Fruit fly (Drosophila melanogaster): ENCODE measurements around the gene CG32110.

CG32110 gene

dm6 chr3L:12804730-12805170 is 3.8 kb upstream of the CG32110 start, which contains the start of gene Atg1 (continued):
- TF ChIP-seq CG15514 (GFP tag; optimal IDR thresholded peaks at IDR 0.05): peak; percentile 36
- TF ChIP-seq cwo (GFP tag; optimal IDR thresholded peaks at IDR 0.05): peak; percentile 26
- peak; percentile 13 for TF ChIP-seq D19A (tag; optimal IDR thresholded peaks at IDR 0.05)
- peak; percentile 13 for TF ChIP-seq HmgZ (tag; optimal IDR thresholded peaks at IDR 0.05)
- TF ChIP-seq CG30403 (GFP tag; optimal IDR thresholded peaks at IDR 0.05): no peak
- TF ChIP-seq dan (GFP tag; IDR thresholded peaks at IDR 0.05): no peak
- no peak for TF ChIP-seq CG9817 (tag; optimal IDR thresholded peaks at IDR 0.05)
- no peak for TF ChIP-seq Adf1 (GFP tag; IDR thresholded peaks at IDR 0.05)
- TF ChIP-seq sna (GFP tag; IDR thresholded peaks at IDR 0.05; ENCODE audit: partially characterized antibody): no peak
- no peak for TF ChIP-seq Nf-YA (GFP tag; IDR thresholded peaks at IDR 0.05)
- no peak for TF ChIP-seq zen2 (GFP tag; IDR thresholded peaks at IDR 0.05; ENCODE audit: partially characterized antibody)
- no peak for TF ChIP-seq lola (GFP tag; optimal IDR thresholded peaks at IDR 0.05)
- no peak for TF ChIP-seq CG13624 (GFP tag; optimal IDR thresholded peaks at IDR 0.05)
- peak; percentile 36; the same call in 1 of the 3 replicates for TF ChIP-seq CG34422 (GFP tag; IDR thresholded peaks at IDR 0.05)
- TF ChIP-seq MTF-1 (GFP tag; optimal IDR thresholded peaks at IDR 0.05; ENCODE audit: borderline replicate concordance): peak; percentile 33
- TF ChIP-seq stwl (tag; optimal IDR thresholded peaks at IDR 0.05): peak; percentile 1
- peak; percentile 3 for TF ChIP-seq trem (tag; optimal IDR thresholded peaks at IDR 0.05)
- TF ChIP-seq CG3163 (GFP tag; optimal IDR thresholded peaks at IDR 0.05): peak; percentile 39
- TF ChIP-seq CG10321 (GFP tag; IDR thresholded peaks at IDR 0.05): no peak
- 0 out of 3 replicates have a peak, but pooled peaks have one; percentile 33 for TF ChIP-seq CG11695 (GFP tag; IDR thresholded peaks at IDR 0.05)
- no peak for TF ChIP-seq Bteb2 (GFP tag; optimal IDR thresholded peaks at IDR 0.05)
- peak; percentile 38 for TF ChIP-seq Side (GFP tag; optimal IDR thresholded peaks at IDR 0.05)
- TF ChIP-seq CG10979 (tag; optimal IDR thresholded peaks at IDR 0.05): peak; percentile 25
- TF ChIP-seq hkb (optimal IDR thresholded peaks at IDR 0.05): no peak
- TF ChIP-seq hkb (GFP tag; IDR thresholded peaks at IDR 0.05): peak; percentile 8; the same call in 1 of the 2 replicates
- no peak for TF ChIP-seq CG11247 (GFP tag; IDR thresholded peaks at IDR 0.05)
- TF ChIP-seq rib (GFP tag; IDR thresholded peaks at IDR 0.05): 0 out of 2 replicates have a peak, but pooled peaks have one; percentile 20
- TF ChIP-seq Fer2 (tag; optimal IDR thresholded peaks at IDR 0.05): no peak
- no peak for TF ChIP-seq grau (tag; optimal IDR thresholded peaks at IDR 0.05)
- TF ChIP-seq Deaf1 (tag; optimal IDR thresholded peaks at IDR 0.05): peak; percentile 8
- no peak for TF ChIP-seq CG5245 (GFP tag; optimal IDR thresholded peaks at IDR 0.05)
- no peak for TF ChIP-seq al (GFP tag; IDR thresholded peaks at IDR 0.05)
- TF ChIP-seq CG1024 (GFP tag; IDR thresholded peaks at IDR 0.05): no peak
- no peak for TF ChIP-seq CG10209 (GFP tag; optimal IDR thresholded peaks at IDR 0.05)
- TF ChIP-seq dm (GFP tag; optimal IDR thresholded peaks at IDR 0.05): no peak
- TF ChIP-seq zfh1 (GFP tag; IDR thresholded peaks at IDR 0.05): 0 out of 3 replicates have a peak, but pooled peaks have one; percentile 7
- TF ChIP-seq Elba2 (GFP tag; optimal IDR thresholded peaks at IDR 0.05): no peak
- no peak for TF ChIP-seq CG15696 (tag; optimal IDR thresholded peaks at IDR 0.05)
- TF ChIP-seq CG1792 (GFP tag; optimal IDR thresholded peaks at IDR 0.05): no peak
- TF ChIP-seq CG42726 (GFP tag; IDR thresholded peaks at IDR 0.05; ENCODE audit: partially characterized antibody): peak; percentile 53; the same call in 1 of the 2 replicates
- no peak for TF ChIP-seq Oli (tag; optimal IDR thresholded peaks at IDR 0.05)
- peak; percentile 46; the same call in 1 of the 2 replicates for TF ChIP-seq bbx (GFP tag; IDR thresholded peaks at IDR 0.05; ENCODE audit: partially characterized antibody)
- no peak for TF ChIP-seq CG17186 (GFP tag; optimal IDR thresholded peaks at IDR 0.05)
- TF ChIP-seq CG13287 (GFP tag; IDR thresholded peaks at IDR 0.05; ENCODE audit: partially characterized antibody): peak; percentile 19; the same call in 1 of the 2 replicates

Measured in whole organism, embryonic.